Worm (Caenorhabditis elegans) whole organism, mixed stage, embryonic: ENCODE results near the gene C25F9.2.
A peak's percentile ranks its signal among the peaks of the same experiment; 100 is the strongest.

ENCODE experiments used
- ceh-43 ChIP-seq: fragments of 200-800 bp; sonication (Bioruptor generic); optimal IDR thresholded peaks from 2 replicates; lab custom pipeline; 2018; ENCODE audit warnings: mild to moderate bottlenecking, missing genetic modification characterization, moderate library complexity, missing compliant biosample characterization
- drap-1 ChIP-seq: fragments of 200-800 bp; sonication (Bioruptor generic); optimal IDR thresholded peaks from 3 replicates; lab custom pipeline; 2018; ENCODE audit warnings: mild to moderate bottlenecking, missing genetic modification characterization, missing compliant biosample characterization
- lin-13 ChIP-seq: fragments of 150-350 bp; optimal IDR thresholded peaks from 2 replicates; lab custom pipeline; 2014; ENCODE audit warnings: missing biosample characterization, missing genetic modification characterization
- lsy-2 ChIP-seq: fragments of 150-350 bp; optimal IDR thresholded peaks from 2 replicates; lab custom pipeline; 2014; ENCODE audit warnings: missing biosample characterization, missing genetic modification characterization
- mab-5 ChIP-seq: fragments of 150-350 bp; optimal IDR thresholded peaks from 2 replicates; lab custom pipeline; 2014; ENCODE audit warnings: missing biosample characterization, missing genetic modification characterization
- nhr-12 ChIP-seq: fragments of 150-350 bp; optimal IDR thresholded peaks from 2 replicates; lab custom pipeline; 2014; ENCODE audit warnings: missing biosample characterization, missing genetic modification characterization
- nhr-237 ChIP-seq: fragments of 150-350 bp; optimal IDR thresholded peaks from 2 replicates; lab custom pipeline; 2014; ENCODE audit warnings: missing biosample characterization, missing genetic modification characterization
- nhr-28 ChIP-seq: fragments of 150-350 bp; optimal IDR thresholded peaks from 2 replicates; lab custom pipeline; 2014; ENCODE audit warnings: missing biosample characterization, missing genetic modification characterization
- pha-4 ChIP-seq: fragments of 150-350 bp; optimal IDR thresholded peaks from 2 replicates; lab custom pipeline; 2018; ENCODE audit warnings: missing biosample characterization, missing genetic modification reagents, missing genetic modification characterization
- sem-2 ChIP-seq: fragments of 200-800 bp; sonication (Bioruptor generic); optimal IDR thresholded peaks from 2 replicates; lab custom pipeline; 2018; ENCODE audit warnings: mild to moderate bottlenecking, missing genetic modification characterization, missing compliant biosample characterization
- unc-39 ChIP-seq: fragments of 150-350 bp; optimal IDR thresholded peaks from 2 replicates; lab custom pipeline; 2014; ENCODE audit warnings: missing biosample characterization, missing genetic modification characterization
- unc-62 ChIP-seq: fragments of 150-350 bp; optimal IDR thresholded peaks from 2 replicates; lab custom pipeline; 2014; ENCODE audit warnings: missing biosample characterization, missing genetic modification reagents, missing genetic modification characterization
- zip-8 ChIP-seq: fragments of 150-350 bp; optimal IDR thresholded peaks from 2 replicates; lab custom pipeline; 2014; ENCODE audit warnings: missing biosample characterization, missing genetic modification characterization
- ztf-11 ChIP-seq: fragments of 150-350 bp; optimal IDR thresholded peaks from 2 replicates; lab custom pipeline; 2014; ENCODE audit warnings: missing biosample characterization, missing genetic modification characterization

- TF ChIP-seq unc-39 (tag; lab: Kevin White, UChicago) (no peak), sem-2 (GFP tag; lab: Kevin White, UChicago) (no peak), unc-62 (no peak), nhr-28 (no peak), pha-4 (tag; lab: Kevin White, UChicago) (peak; percentile 15), lsy-2 (tag; lab: Kevin White, UChicago) (no peak), lin-13 (tag; lab: Kevin White, UChicago) (no peak), nhr-12 (tag; lab: Kevin White, UChicago) (no peak), mab-5 (no peak), zip-8 (tag; lab: Kevin White, UChicago) (no peak), nhr-237 (tag; lab: Kevin White, UChicago) (no peak), ceh-43 (GFP tag; lab: Kevin White, UChicago) (no peak), drap-1 (GFP tag; lab: Kevin White, UChicago) (no peak), ztf-11 (no peak)
Measured at ce11 chrV:19391242-19391641, 30.0 kb upstream of the C25F9.2 start.
